Worm (Caenorhabditis elegans): ENCODE data around the gene arcp-1.

arcp-1 gene

ce11 chrIII:3797180-3798026 is 38.2 kb upstream of the arcp-1 start (continued):
- no peak for TF ChIP-seq T20F7.1 (GFP tag; optimal IDR thresholded peaks at IDR 0.05)
- peak; percentile 24 for TF ChIP-seq nhr-48 (tag; optimal IDR thresholded peaks at IDR 0.05)
- TF ChIP-seq hlh-30 (tag; optimal IDR thresholded peaks at IDR 0.05; ENCODE audit: insufficient read depth) = peak; percentile 85
- 0 out of 2 replicates have a peak, but pooled peaks have one; percentile 25 for TF ChIP-seq zfp-3 (GFP tag; conservative IDR thresholded peaks at IDR 0.05)
- no peak for TF ChIP-seq spr-3 (GFP tag; optimal IDR thresholded peaks at IDR 0.05)
- no peak for TF ChIP-seq egl-27 (tag; optimal IDR thresholded peaks at IDR 0.05)
- TF ChIP-seq T26A8.4 (GFP tag; IDR thresholded peaks at IDR 0.05) = no peak; the same call in 1 of the 2 replicates
- TF ChIP-seq ctbp-1 (GFP tag; IDR thresholded peaks at IDR 0.05) = no peak
- TF ChIP-seq dve-1 (tag; optimal IDR thresholded peaks at IDR 0.05; ENCODE audit: insufficient read depth) = peak; percentile 30
- peak; percentile 48; the same call in 1 of the 2 replicates for TF ChIP-seq set-16 (GFP tag; IDR thresholded peaks at IDR 0.05)
- peak; percentile 6 for TF ChIP-seq ama-1 (optimal IDR thresholded peaks at IDR 0.05)
- TF ChIP-seq F26F4.8 (GFP tag; conservative IDR thresholded peaks at IDR 0.05) = no peak
- TF ChIP-seq jun-1 (tag; optimal IDR thresholded peaks at IDR 0.05) = no peak
- no peak for TF ChIP-seq Y5F2A.4 (GFP tag; optimal IDR thresholded peaks at IDR 0.05)
- no peak for TF ChIP-seq ceh-82 (tag; optimal IDR thresholded peaks at IDR 0.05)
- peak; percentile 47 for TF ChIP-seq mep-1 (tag; optimal IDR thresholded peaks at IDR 0.05)
- TF ChIP-seq ZK337.2 (GFP tag; IDR thresholded peaks at IDR 0.05) = 0 out of 2 replicates have a peak, but pooled peaks have one; percentile 7
- peak; percentile 38; the same call in 1 of the 2 replicates for TF ChIP-seq dmd-6 (GFP tag; IDR thresholded peaks at IDR 0.05)
- TF ChIP-seq dmd-8 (GFP tag; IDR thresholded peaks at IDR 0.05) = no peak
- TF ChIP-seq lim-7 (GFP tag; IDR thresholded peaks at IDR 0.05) = peak; percentile 65
- peak; percentile 27 for TF ChIP-seq mes-2 (tag; optimal IDR thresholded peaks at IDR 0.05; ENCODE audit: poor library complexity, severe bottlenecking)
- TF ChIP-seq dpl-1 (GFP tag; optimal IDR thresholded peaks at IDR 0.05) = no peak
- no peak for TF ChIP-seq ces-1 (GFP tag; optimal IDR thresholded peaks at IDR 0.05)
- peak; percentile 23 for TF ChIP-seq nhr-28 (tag; optimal IDR thresholded peaks at IDR 0.05)
- no peak for TF ChIP-seq tra-1 (GFP tag; IDR thresholded peaks at IDR 0.05)
- TF ChIP-seq fos-1 (tag; optimal IDR thresholded peaks at IDR 0.05) = no peak

ce11 chrIII:3795933-3796332 is 36.7 kb upstream of the arcp-1 start:
- TF ChIP-seq dpl-1 (GFP tag; optimal IDR thresholded peaks at IDR 0.05) (no peak), unc-62 (GFP tag; optimal IDR thresholded peaks at IDR 0.05 in 1 of 2) (peak in 1 of 2 experiments; percentile 34), unc-62 (tag; optimal IDR thresholded peaks at IDR 0.05) (no peak), aly-2 (tag; optimal IDR thresholded peaks at IDR 0.05) (no peak), Y5F2A.4 (GFP tag; optimal IDR thresholded peaks at IDR 0.05) (no peak), aha-1 (tag) (peak; percentile 21)

DNA sequence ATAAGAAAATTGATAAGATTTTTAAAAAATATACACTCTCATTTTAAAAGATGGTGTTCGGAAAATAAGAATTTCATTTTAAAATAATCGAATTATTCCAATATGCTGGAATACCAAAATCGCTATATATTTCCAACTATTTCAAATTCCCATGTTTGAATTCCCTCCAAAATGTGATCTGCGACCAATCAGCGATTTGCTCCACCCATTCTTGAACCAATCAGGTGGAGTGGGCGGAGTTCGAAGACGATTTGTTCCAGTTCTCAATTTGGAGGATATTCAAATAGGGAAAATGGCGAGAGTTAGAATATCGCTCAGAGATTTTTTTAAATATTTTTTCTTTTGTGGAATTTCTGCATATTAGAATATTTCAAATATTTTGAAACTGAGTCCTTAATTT is 31.6 kb upstream of the arcp-1 start:
- TF ChIP-seq aha-1 (tag) (peak; percentile 49), lim-7 (GFP tag; IDR thresholded peaks at IDR 0.05) (0 out of 2 replicates have a peak, but pooled peaks have one; percentile 31), Y105C5A.15 (GFP tag; IDR thresholded peaks at IDR 0.05) (no peak), dve-1 (tag; optimal IDR thresholded peaks at IDR 0.05; ENCODE audit: insufficient read depth) (no peak), dpl-1 (GFP tag; optimal IDR thresholded peaks at IDR 0.05) (peak; percentile 40), ztf-11 (tag; optimal IDR thresholded peaks at IDR 0.05) (no peak), mep-1 (tag; optimal IDR thresholded peaks at IDR 0.05) (peak; percentile 1)

DNA sequence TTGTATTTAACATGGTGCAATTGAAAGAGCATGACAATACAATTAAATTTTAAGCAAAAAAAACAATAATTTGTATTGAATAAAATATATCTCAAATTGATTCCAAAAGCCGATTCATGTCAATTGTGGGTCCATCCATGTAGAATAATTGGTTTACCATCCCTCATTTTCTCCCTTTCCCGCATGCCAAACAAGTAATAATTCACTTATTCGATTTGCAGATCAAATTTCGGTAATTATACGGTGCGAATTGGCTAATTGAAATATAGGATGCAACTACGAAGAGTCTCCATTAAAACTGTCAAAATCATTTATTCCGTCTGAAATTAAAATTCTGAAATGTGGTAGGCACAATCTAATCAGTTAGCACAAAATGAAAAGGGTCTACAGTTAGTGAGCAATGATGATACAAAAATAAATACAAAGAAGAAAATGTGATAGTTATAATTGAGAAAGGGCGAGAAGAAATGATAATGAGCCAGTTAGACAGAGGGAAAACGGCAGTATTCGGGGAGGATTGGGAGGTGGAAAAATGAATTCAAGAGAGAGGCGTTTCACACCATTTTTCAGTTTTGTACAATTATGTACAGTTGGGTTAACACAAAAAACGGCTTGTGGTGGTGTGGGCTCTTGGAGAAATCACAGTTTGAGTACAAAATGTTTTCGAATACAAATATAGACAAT is 30.6 kb upstream of the arcp-1 start:
- no peak for TF ChIP-seq lin-15B (tag; optimal IDR thresholded peaks at IDR 0.05)
- TF ChIP-seq Y105C5A.15 (GFP tag; IDR thresholded peaks at IDR 0.05) = no peak
- TF ChIP-seq mdl-1 (tag; optimal IDR thresholded peaks at IDR 0.05) = no peak
- TF ChIP-seq php-3 (GFP tag; IDR thresholded peaks at IDR 0.05) = no peak
- no peak for TF ChIP-seq lin-29 (GFP tag; IDR thresholded peaks at IDR 0.05)
- TF ChIP-seq nhr-77 (tag; optimal IDR thresholded peaks at IDR 0.05) = no peak
- TF ChIP-seq lin-39 (tag; optimal IDR thresholded peaks at IDR 0.05) = no peak
- peak; percentile 54 for TF ChIP-seq aha-1 (tag)
- TF ChIP-seq saeg-2 (GFP tag; IDR thresholded peaks at IDR 0.05) = no peak
- no peak for TF ChIP-seq daf-16 (GFP tag; optimal IDR thresholded peaks at IDR 0.05)
- no peak for TF ChIP-seq daf-16 (tag; optimal IDR thresholded peaks at IDR 0.05)
- TF ChIP-seq zfp-3 (GFP tag; conservative IDR thresholded peaks at IDR 0.05) = peak; percentile 74; the same call in 1 of the 2 replicates
- no peak for TF ChIP-seq T20F7.1 (GFP tag; optimal IDR thresholded peaks at IDR 0.05)
- TF ChIP-seq nhr-28 (tag; optimal IDR thresholded peaks at IDR 0.05) = no peak
- no peak for TF ChIP-seq R02D3.7 (tag; optimal IDR thresholded peaks at IDR 0.05)
- TF ChIP-seq F44E2.7 (GFP tag; IDR thresholded peaks at IDR 0.05) = no peak
- no peak for TF ChIP-seq mdt-29 (GFP tag; IDR thresholded peaks at IDR 0.05)

Measured in whole organism, L4 larva.